Worm (Caenorhabditis elegans): ENCODE results near the gene F13H8.12.

Gene F13H8.12

ce11 chrII:6245199-6245702 lies 17.1 kb upstream of the F13H8.12 start, which contains the start of gene blos-4:
Gene blos-4 (plus strand): TSS chrII:6245249.
- TF ChIP-seq K02D7.2 (tag; optimal IDR thresholded peaks at IDR 0.05) (no peak), tbx-2 (tag; optimal IDR thresholded peaks at IDR 0.05) (no peak), elt-4 (tag; optimal IDR thresholded peaks at IDR 0.05) (no peak), fkh-6 (tag; optimal IDR thresholded peaks at IDR 0.05) (no peak), K09A11.1 (tag; optimal IDR thresholded peaks at IDR 0.05; ENCODE audit: insufficient read depth) (no peak), mec-3 (tag; optimal IDR thresholded peaks at IDR 0.05; ENCODE audit: borderline replicate concordance) (no peak), hlh-15 (tag; optimal IDR thresholded peaks at IDR 0.05) (no peak), Y22D7AL.16 (tag; optimal IDR thresholded peaks at IDR 0.05) (no peak), nhr-11 (tag; optimal IDR thresholded peaks at IDR 0.05) (no peak), lin-11 (tag; optimal IDR thresholded peaks at IDR 0.05) (no peak), sdc-2 (tag; optimal IDR thresholded peaks at IDR 0.05) (no peak), rnt-1 (tag; optimal IDR thresholded peaks at IDR 0.05) (no peak), C38D4.7 (GFP tag; optimal IDR thresholded peaks at IDR 0.05) (no peak), elt-2 (tag; optimal IDR thresholded peaks at IDR 0.05) (no peak), dve-1 (tag; optimal IDR thresholded peaks at IDR 0.05) (no peak), ceh-19 (GFP tag; optimal IDR thresholded peaks at IDR 0.05) (no peak), sox-4 (tag; optimal IDR thresholded peaks at IDR 0.05) (no peak), ceh-45 (GFP tag; IDR thresholded peaks at IDR 0.05) (no peak), hlh-13 (GFP tag; optimal IDR thresholded peaks at IDR 0.05) (no peak), nhr-232 (tag; optimal IDR thresholded peaks at IDR 0.05) (no peak)

- no peak for TF ChIP-seq che-1 (tag; optimal IDR thresholded peaks at IDR 0.05)
Measured at ce11 chrII:6246054-6246453, 16.3 kb upstream of the F13H8.12 start, which contains the start of gene lelo-1. Gene lelo-1 (plus strand): TSS chrII:6246354.

DNA sequence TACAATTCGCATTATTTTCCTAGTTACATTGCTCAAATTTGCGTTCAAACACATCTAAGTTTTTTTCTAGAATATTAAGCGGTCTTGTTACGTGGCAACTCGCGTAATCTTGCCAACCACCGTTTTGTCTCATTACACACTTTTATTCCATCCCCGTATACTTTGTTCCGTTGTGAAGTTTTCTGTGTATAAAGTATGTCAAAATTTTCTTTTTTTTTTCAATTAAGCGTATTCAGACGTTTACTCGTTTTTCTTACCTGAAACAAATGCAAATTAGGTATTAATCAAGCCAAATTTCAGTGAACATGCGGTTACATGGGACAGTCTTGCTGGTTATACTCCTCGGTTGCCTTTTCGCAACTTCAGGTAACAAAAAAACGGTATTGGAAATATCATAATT lies 15.3 kb upstream of the F13H8.12 start, which contains the start of gene T24H7.2:
TSS of gene T24H7.2 (plus strand) at position 301 of the 400 bp plus-strand sequence.
- no peak for TF ChIP-seq unc-42 (tag; optimal IDR thresholded peaks at IDR 0.05)
- TF ChIP-seq pag-3 (tag; optimal IDR thresholded peaks at IDR 0.05; ENCODE audit: borderline replicate concordance), result no peak
- no peak for TF ChIP-seq hlh-6 (tag; optimal IDR thresholded peaks at IDR 0.05)
- no peak for TF ChIP-seq hlh-8 (tag; optimal IDR thresholded peaks at IDR 0.05)

DNA sequence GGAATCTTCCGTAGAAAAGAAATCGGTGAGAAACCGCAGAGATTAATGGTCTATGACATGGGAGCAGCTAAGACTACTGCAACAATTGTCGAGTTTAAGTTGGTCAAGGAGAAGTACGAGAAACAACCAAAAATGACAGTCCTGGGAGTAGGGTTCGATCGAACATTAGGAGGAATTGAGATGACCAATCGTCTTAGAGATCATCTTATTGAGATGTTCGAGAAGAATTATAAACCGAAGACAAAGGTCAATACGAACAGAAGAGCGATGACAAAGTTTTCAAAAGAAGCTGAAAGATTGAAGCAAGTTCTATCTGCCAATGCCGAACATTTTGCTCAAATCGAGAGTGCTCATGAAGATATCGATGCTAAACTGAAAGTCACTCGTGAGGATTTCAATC lies 14.3 kb upstream of the F13H8.12 start:
- TF ChIP-seq nfya-1 (tag; optimal IDR thresholded peaks at IDR 0.05) (no peak), Y22D7AL.16 (tag; optimal IDR thresholded peaks at IDR 0.05) (no peak), K09A11.1 (tag; optimal IDR thresholded peaks at IDR 0.05; ENCODE audit: insufficient read depth) (no peak), lin-11 (tag; optimal IDR thresholded peaks at IDR 0.05) (no peak), che-1 (tag; optimal IDR thresholded peaks at IDR 0.05) (no peak), nhr-232 (tag; optimal IDR thresholded peaks at IDR 0.05) (no peak), dmd-4 (tag; optimal IDR thresholded peaks at IDR 0.05; ENCODE audit: borderline replicate concordance) (no peak), syd-9 (tag; optimal IDR thresholded peaks at IDR 0.05) (no peak), ets-4 (tag; optimal IDR thresholded peaks at IDR 0.05) (no peak), rnt-1 (tag; optimal IDR thresholded peaks at IDR 0.05) (no peak), hlh-15 (tag; optimal IDR thresholded peaks at IDR 0.05) (no peak), eyg-1 (tag; optimal IDR thresholded peaks at IDR 0.05) (no peak), sdc-2 (tag; optimal IDR thresholded peaks at IDR 0.05) (no peak), pat-9 (tag; optimal IDR thresholded peaks at IDR 0.05) (no peak), nhr-11 (tag; optimal IDR thresholded peaks at IDR 0.05) (no peak), elt-4 (tag; optimal IDR thresholded peaks at IDR 0.05) (no peak), unc-55 (GFP tag; optimal IDR thresholded peaks at IDR 0.05) (no peak), unc-3 (GFP tag; conservative IDR thresholded peaks at IDR 0.05) (no peak), unc-3 (tag; optimal IDR thresholded peaks at IDR 0.05) (no peak), K02D7.2 (tag; optimal IDR thresholded peaks at IDR 0.05) (no peak), tbx-7 (tag; optimal IDR thresholded peaks at IDR 0.05) (no peak)
